Fruit fly (Drosophila melanogaster) whole organism, prepupa: ENCODE data around the gene chinmo.

ENCODE experiments used
- Blimp-1 ChIP-seq: fragments of 200-800 bp; sonication (Bioruptor generic); optimal IDR thresholded peaks from 3 replicates; lab custom pipeline; 2017; ENCODE audit warnings: missing biosample characterization, missing genetic modification characterization, mild to moderate bottlenecking, moderate library complexity, missing genetic modification reagents
- CG10631 ChIP-seq: fragments of 200-800 bp; sonication (Bioruptor generic); optimal IDR thresholded peaks from 2 replicates; lab custom pipeline; 2016; ENCODE audit warnings: missing biosample characterization, missing genetic modification characterization
- CG10669 ChIP-seq: fragments of 200-800 bp; sonication (Bioruptor generic); optimal IDR thresholded peaks from 3 replicates; lab custom pipeline; 2018; ENCODE audit warnings: missing biosample characterization, mild to moderate bottlenecking, missing genetic modification characterization, moderate library complexity
- CG11294 ChIP-seq: fragments of 200-800 bp; sonication (Bioruptor generic); IDR thresholded peaks from 2 replicates; pipeline ENCODE4 v1.3.6; 2022; ENCODE audit warnings: missing biosample characterization, missing genetic modification characterization
- CG11762 ChIP-seq: fragments of 200-800 bp; sonication (Bioruptor generic); optimal IDR thresholded peaks from 3 replicates; lab custom pipeline; 2016; ENCODE audit warnings: missing biosample characterization, missing genetic modification characterization; ENCODE audit not compliant: insufficient read depth
- CG11902 ChIP-seq: fragments of 200-800 bp; sonication (Bioruptor generic); optimal IDR thresholded peaks from 3 replicates; lab custom pipeline; 2016; ENCODE audit warnings: missing biosample characterization, missing genetic modification characterization
- CG15336 ChIP-seq: fragments of 200-800 bp; sonication (Bioruptor generic); IDR thresholded peaks from 2 replicates; pipeline ENCODE4 v1.3.6; 2022; ENCODE audit warnings: missing biosample characterization, missing genetic modification characterization
- CG1621 ChIP-seq: fragments of 200-800 bp; sonication (Bioruptor generic); optimal IDR thresholded peaks from 3 replicates; lab custom pipeline; 2018; ENCODE audit warnings: missing biosample characterization, mild to moderate bottlenecking, missing genetic modification characterization
- CG16779 ChIP-seq: fragments of 200-800 bp; sonication (Bioruptor generic); optimal IDR thresholded peaks from 3 replicates; lab custom pipeline; 2017; ENCODE audit warnings: missing biosample characterization, mild to moderate bottlenecking, missing genetic modification characterization
- CG3032 ChIP-seq: fragments of 200-800 bp; optimal IDR thresholded peaks from 2 replicates; lab custom pipeline; 2019; ENCODE audit warnings: missing biosample characterization, mild to moderate bottlenecking, missing genetic modification characterization, moderate library complexity
- CG31627 ChIP-seq: fragments of 200-800 bp; sonication (Bioruptor generic); optimal IDR thresholded peaks from 3 replicates; lab custom pipeline; 2016; ENCODE audit warnings: missing biosample characterization, missing genetic modification characterization
- CG32006 ChIP-seq: fragments of 200-800 bp; sonication (Bioruptor generic); optimal IDR thresholded peaks from 3 replicates; lab custom pipeline; 2017; ENCODE audit warnings: missing biosample characterization, mild to moderate bottlenecking, missing genetic modification characterization
- CG34406 ChIP-seq: fragments of 200-800 bp; sonication (Bioruptor generic); optimal IDR thresholded peaks from 3 replicates; lab custom pipeline; 2016; ENCODE audit warnings: missing biosample characterization, missing genetic modification characterization
- CG3919 ChIP-seq: fragments of 200-800 bp; sonication (Bioruptor generic); optimal IDR thresholded peaks from 3 replicates; lab custom pipeline; 2016; ENCODE audit warnings: missing biosample characterization, missing genetic modification characterization
- CG6163 ChIP-seq: fragments of 200-800 bp; sonication (Bioruptor generic); IDR thresholded peaks from 3 replicates; pipeline ENCODE4 v1.3.6; 2022; ENCODE audit warnings: missing biosample characterization, missing genetic modification characterization
- CG6276 ChIP-seq: fragments of 200-800 bp; sonication (Bioruptor generic); optimal IDR thresholded peaks from 2 replicates; lab custom pipeline; 2017; ENCODE audit warnings: missing biosample characterization, mild to moderate bottlenecking, missing genetic modification characterization
- CG6808 ChIP-seq: fragments of 200-800 bp; sonication (Bioruptor generic); optimal IDR thresholded peaks from 3 replicates; lab custom pipeline; 2017; ENCODE audit warnings: missing biosample characterization, missing genetic modification characterization, mild to moderate bottlenecking, moderate library complexity, missing genetic modification reagents
- CG6854 ChIP-seq: fragments of 200-800 bp; sonication (Bioruptor generic); optimal IDR thresholded peaks from 2 replicates; lab custom pipeline; 2017; ENCODE audit warnings: missing biosample characterization, mild to moderate bottlenecking, missing genetic modification characterization
- CG7368 ChIP-seq: fragments of 200-800 bp; sonication (Bioruptor generic); optimal IDR thresholded peaks from 3 replicates; lab custom pipeline; 2016; ENCODE audit warnings: missing biosample characterization, missing genetic modification characterization
- CG8319 ChIP-seq: fragments of 200-800 bp; sonication (Bioruptor generic); optimal IDR thresholded peaks from 3 replicates; lab custom pipeline; 2016; ENCODE audit warnings: missing biosample characterization, missing genetic modification characterization
- CG8632 ChIP-seq: fragments of 200-800 bp; sonication (Bioruptor generic); optimal IDR thresholded peaks from 3 replicates; lab custom pipeline; 2016; ENCODE audit warnings: missing biosample characterization, missing genetic modification characterization
- CG9139 ChIP-seq: fragments of 200-800 bp; sonication (Bioruptor generic); optimal IDR thresholded peaks from 3 replicates; lab custom pipeline; 2017; ENCODE audit warnings: missing biosample characterization, mild to moderate bottlenecking, missing genetic modification characterization
- Eip75B ChIP-seq: fragments of 200-800 bp; sonication (Bioruptor generic); optimal IDR thresholded peaks from 3 replicates; lab custom pipeline; 2016; ENCODE audit warnings: missing biosample characterization, missing genetic modification characterization
- Eip78C ChIP-seq: fragments of 200-800 bp; sonication (Bioruptor generic); peaks from one replicate; lab custom pipeline; 2016; ENCODE audit warnings: missing biosample characterization, missing genetic modification characterization
- Eip93F ChIP-seq: fragments of 200-800 bp; sonication (Bioruptor generic); optimal IDR thresholded peaks from 2 replicates; lab custom pipeline; 2016; ENCODE audit warnings: missing biosample characterization, mild to moderate bottlenecking, missing genetic modification characterization
- Ets96B ChIP-seq: fragments of 200-800 bp; optimal IDR thresholded peaks from 2 replicates; lab custom pipeline; 2019; ENCODE audit warnings: missing biosample characterization, mild to moderate bottlenecking, missing genetic modification characterization, moderate library complexity
- Gug ChIP-seq: fragments of 200-800 bp; sonication (Bioruptor generic); IDR thresholded peaks from 2 replicates; pipeline ENCODE4 v1.3.6; 2022; ENCODE audit warnings: missing biosample characterization, missing genetic modification characterization
- Hr39 ChIP-seq: fragments of 200-800 bp; sonication (Bioruptor generic); optimal IDR thresholded peaks from 2 replicates; lab custom pipeline; 2016; ENCODE audit warnings: missing biosample characterization, missing genetic modification characterization
- Smox ChIP-seq: fragments of 200-800 bp; sonication (Bioruptor generic); optimal IDR thresholded peaks from 3 replicates; lab custom pipeline; 2016; ENCODE audit warnings: missing biosample characterization, missing genetic modification characterization
- Sox14 ChIP-seq: fragments of 200-800 bp; sonication (Bioruptor generic); optimal IDR thresholded peaks from 3 replicates; lab custom pipeline; 2016; ENCODE audit warnings: missing biosample characterization, missing genetic modification characterization
- achi ChIP-seq: fragments of 200-800 bp; sonication (Bioruptor generic); optimal IDR thresholded peaks from 3 replicates; lab custom pipeline; 2016; ENCODE audit warnings: missing biosample characterization, missing genetic modification characterization
- acj6 ChIP-seq: fragments of 200-800 bp; sonication (Bioruptor generic); optimal IDR thresholded peaks from 3 replicates; lab custom pipeline; 2016; ENCODE audit warnings: missing biosample characterization, missing genetic modification characterization
- dac ChIP-seq: fragments of 200-800 bp; sonication (Bioruptor generic); optimal IDR thresholded peaks from 2 replicates; lab custom pipeline; 2017; ENCODE audit warnings: missing biosample characterization, mild to moderate bottlenecking, missing genetic modification characterization
- dsx ChIP-seq: fragments of 200-800 bp; optimal IDR thresholded peaks from 3 replicates; lab custom pipeline; 2019; ENCODE audit warnings: missing biosample characterization, mild to moderate bottlenecking, missing genetic modification characterization, moderate library complexity; ENCODE audit not compliant: poor library complexity, severe bottlenecking
- esn ChIP-seq: fragments of 200-800 bp; sonication (Bioruptor generic); optimal IDR thresholded peaks from 2 replicates; lab custom pipeline; 2016; ENCODE audit warnings: missing biosample characterization, mild to moderate bottlenecking, missing genetic modification characterization, moderate library complexity
- fkh ChIP-seq: fragments of 200-800 bp; sonication (Bioruptor generic); optimal IDR thresholded peaks from 3 replicates; lab custom pipeline; 2017; ENCODE audit warnings: missing biosample characterization, mild to moderate bottlenecking, missing genetic modification characterization, moderate library complexity
- net ChIP-seq: fragments of 200-800 bp; sonication (Bioruptor generic); optimal IDR thresholded peaks from 3 replicates; lab custom pipeline; 2016; ENCODE audit warnings: missing biosample characterization, missing genetic modification characterization
- pdm3 ChIP-seq: fragments of 200-800 bp; sonication (Bioruptor generic); optimal IDR thresholded peaks from 3 replicates; lab custom pipeline; 2016; ENCODE audit warnings: missing biosample characterization, missing genetic modification characterization
- spab ChIP-seq: fragments of 200-800 bp; sonication (Bioruptor generic); optimal IDR thresholded peaks from 2 replicates; lab custom pipeline; 2017; ENCODE audit warnings: missing biosample characterization, mild to moderate bottlenecking, missing genetic modification characterization, missing genetic modification reagents
- ss ChIP-seq, 2 experiments: fragments of 200-800 bp; sonication (Bioruptor generic); optimal IDR thresholded peaks; 2 replicates in 1 of 2; 3 replicates in 1 of 2; lab custom pipeline; 2017 to 2018; ENCODE audit warnings: mild to moderate bottlenecking in 2 of 2, missing biosample characterization in 2 of 2, missing genetic modification characterization in 2 of 2, moderate library complexity in 1 of 2
- svp ChIP-seq: fragments of 200-800 bp; sonication (Bioruptor generic); peaks from one replicate; lab custom pipeline; 2016; ENCODE audit warnings: missing biosample characterization, missing genetic modification characterization
- topi ChIP-seq: fragments of 200-800 bp; sonication (Bioruptor generic); optimal IDR thresholded peaks from 3 replicates; lab custom pipeline; 2016; ENCODE audit warnings: missing biosample characterization, missing genetic modification characterization
- vri ChIP-seq: fragments of 200-800 bp; sonication (Bioruptor generic); optimal IDR thresholded peaks from 3 replicates; lab custom pipeline; 2016; ENCODE audit warnings: missing biosample characterization, mild to moderate bottlenecking, missing genetic modification characterization

The chinmo gene

dm6 chr2L:1651053-1651452 lies at the start of gene chinmo (continued):
- TF ChIP-seq CG11762 (GFP tag; lab: Kevin White, UChicago) (no peak), Blimp-1 (no peak), acj6 (no peak), Smox (GFP tag; lab: Kevin White, UChicago) (no peak), CG10631 (GFP tag; lab: Kevin White, UChicago) (no peak), CG15336 (no peak; the same call in 1 of the 2 replicates), CG1621 (tag; lab: Kevin White, UChicago) (peak; percentile 28)

DNA sequence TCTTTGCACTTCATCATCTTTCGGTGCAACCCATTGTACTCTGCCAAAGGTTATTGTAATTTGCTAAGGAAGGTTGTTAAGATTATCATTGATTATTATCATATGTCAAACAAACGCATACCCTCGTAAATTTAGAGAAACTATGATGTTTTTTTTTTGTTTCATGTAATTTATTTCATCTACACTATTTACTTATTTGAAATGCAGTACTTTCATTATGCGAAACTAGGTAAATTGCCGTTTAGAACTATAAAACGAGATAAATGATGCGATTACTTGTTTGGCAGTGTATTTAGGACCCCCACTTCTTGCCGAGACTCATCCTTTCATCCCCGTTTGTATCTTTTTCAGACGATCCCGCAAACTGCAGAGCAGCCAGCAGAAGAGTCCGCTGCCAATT lies 47.2 kb upstream of the chinmo start:
- TF ChIP-seq Ets96B: peak; percentile 14
- TF ChIP-seq CG3919 (GFP tag; lab: Kevin White, UChicago): peak; percentile 2
- no peak for TF ChIP-seq CG8319 (GFP tag; lab: Kevin White, UChicago)
- no peak for TF ChIP-seq CG6163 (GFP tag; lab: Robert Waterston, UW)
- no peak for TF ChIP-seq CG8632
- no peak for TF ChIP-seq achi (GFP tag; lab: Kevin White, UChicago)
- peak; percentile 83 for TF ChIP-seq Eip78C (GFP tag; lab: Kevin White, UChicago)
- peak; percentile 45 for TF ChIP-seq CG10669 (GFP tag; lab: Kevin White, UChicago)
- peak; percentile 13 for TF ChIP-seq CG6808
- TF ChIP-seq CG6854: no peak
- no peak for TF ChIP-seq svp (GFP tag; lab: Kevin White, UChicago)
- peak; percentile 15 for TF ChIP-seq topi
- TF ChIP-seq dsx (GFP tag; lab: Kevin White, UChicago): peak; percentile 21
- TF ChIP-seq CG3032 (tag; lab: Kevin White, UChicago): peak; percentile 36
- peak; percentile 19 for TF ChIP-seq Eip75B (GFP tag; lab: Kevin White, UChicago)
- peak; percentile 4 for TF ChIP-seq CG32006 (GFP tag; lab: Kevin White, UChicago)
- peak; percentile 41 for TF ChIP-seq CG10631 (GFP tag; lab: Kevin White, UChicago)
- peak; percentile 23 for TF ChIP-seq pdm3
- TF ChIP-seq esn: peak; percentile 30
- no peak for TF ChIP-seq CG7368 (GFP tag; lab: Kevin White, UChicago)
- peak; percentile 16 for TF ChIP-seq spab (GFP tag; lab: Kevin White, UChicago)

DNA sequence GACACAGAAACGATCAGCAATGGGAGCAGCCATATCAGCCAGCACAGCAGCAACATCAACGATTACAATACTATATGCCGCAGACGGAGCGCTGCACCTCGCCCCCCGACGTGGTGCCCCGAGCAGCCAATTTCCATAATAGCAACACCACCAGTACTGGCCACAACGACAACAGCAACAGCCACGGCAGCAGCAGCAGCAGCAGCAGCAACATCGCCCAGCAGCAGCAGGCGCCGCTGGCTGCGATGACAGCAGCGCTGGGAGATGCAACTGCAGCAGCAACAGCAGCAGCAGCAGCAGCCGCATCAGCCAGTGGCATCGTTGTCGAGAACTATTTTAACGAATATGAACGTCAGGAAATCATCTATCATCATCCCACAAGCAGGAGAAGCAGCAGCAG lies 44.3 kb upstream of the chinmo start:
- TF ChIP-seq CG3919 (GFP tag; lab: Kevin White, UChicago) (peak; percentile 60), CG1621 (tag; lab: Kevin White, UChicago) (no peak), ss (GFP tag; optimal IDR thresholded peaks at IDR 0.05; lab: Kevin White, UChicago) (no peak)

- TF ChIP-seq CG8319 (GFP tag; lab: Kevin White, UChicago): peak; percentile 61
- TF ChIP-seq Sox14 (GFP tag; lab: Kevin White, UChicago): peak; percentile 94
- TF ChIP-seq CG11902 (GFP tag; lab: Kevin White, UChicago): peak; percentile 84
- TF ChIP-seq CG16779 (tag; lab: Kevin White, UChicago): no peak
- peak; percentile 79 for TF ChIP-seq Gug
- TF ChIP-seq CG1621 (tag; lab: Kevin White, UChicago): peak; percentile 41
- peak; percentile 91 for TF ChIP-seq Hr39
- peak; percentile 65 for TF ChIP-seq vri (GFP tag; lab: Kevin White, UChicago)
- TF ChIP-seq CG10669 (GFP tag; lab: Kevin White, UChicago): peak; percentile 62
- TF ChIP-seq CG15336: peak; percentile 60
- peak; percentile 98 for TF ChIP-seq fkh (GFP tag; lab: Kevin White, UChicago)
- TF ChIP-seq CG9139 (GFP tag; lab: Kevin White, UChicago): no peak
- no peak for TF ChIP-seq spab (GFP tag; lab: Kevin White, UChicago)
- peak; percentile 62 for TF ChIP-seq dac
- peak; percentile 94 for TF ChIP-seq CG31627 (GFP tag; lab: Kevin White, UChicago)
- TF ChIP-seq svp (GFP tag; lab: Kevin White, UChicago): no peak
- peak; percentile 87 for TF ChIP-seq esn
- TF ChIP-seq Eip93F: no peak
- TF ChIP-seq CG11294 (GFP tag; lab: Robert Waterston, UW): peak; percentile 47; the same call in 1 of the 2 replicates
- peak; percentile 49 for TF ChIP-seq dsx (GFP tag; lab: Kevin White, UChicago)
- peak; percentile 87 for TF ChIP-seq acj6
- TF ChIP-seq net (GFP tag; lab: Kevin White, UChicago): peak; percentile 73
- TF ChIP-seq CG34406 (GFP tag; lab: Kevin White, UChicago): peak; percentile 77
- TF ChIP-seq Blimp-1: peak; percentile 45
- peak; percentile 78 for TF ChIP-seq CG32006 (GFP tag; lab: Kevin White, UChicago)
- TF ChIP-seq CG8632: peak; percentile 58
- peak; percentile 82 for TF ChIP-seq CG3032 (tag; lab: Kevin White, UChicago)
- TF ChIP-seq Eip75B (GFP tag; lab: Kevin White, UChicago): no peak
- TF ChIP-seq CG11762 (GFP tag; lab: Kevin White, UChicago): peak; percentile 55
- TF ChIP-seq Eip78C (GFP tag; lab: Kevin White, UChicago): peak; percentile 89
- TF ChIP-seq CG6276 (GFP tag; lab: Kevin White, UChicago): no peak
These were observed 39.9 kb upstream of the chinmo start, which contains the start of the genes Rab3GAP1 and CG14352 for dm6 chr2L:1611122-1611521. Gene Rab3GAP1 (minus strand): TSS chr2L:1611157. Gene CG14352 (plus strand): TSS chr2L:1611410.
